Worm (Caenorhabditis elegans) whole organism, L1 larva: ENCODE data around the gene srw-56.
A peak's percentile ranks its signal among the peaks of the same experiment; 100 is the strongest.

Source experiments
- C34B4.2 ChIP-seq: sonication (generic microtip); optimal IDR thresholded peaks from 2 replicates; lab custom pipeline; 2017; ENCODE audit warnings: mild to moderate bottlenecking, missing genetic modification characterization, missing compliant biosample characterization
- F16B12.6 ChIP-seq: fragments of 150-350 bp; optimal IDR thresholded peaks from 2 replicates; lab custom pipeline; 2014; ENCODE audit warnings: missing biosample characterization, missing genetic modification characterization
- Y116A8C.19 ChIP-seq: sonication (generic microtip); optimal IDR thresholded peaks from 2 replicates; lab custom pipeline; 2016; ENCODE audit warnings: missing compliant biosample characterization, missing genetic modification characterization, borderline replicate concordance
- aha-1 ChIP-seq: fragments of 150-350 bp; optimal IDR thresholded peaks from 2 replicates; lab custom pipeline; 2014; ENCODE audit warnings: missing biosample characterization, missing genetic modification characterization
- ceh-8 ChIP-seq: fragments of 200-800 bp; sonication (Bioruptor generic); optimal IDR thresholded peaks from 2 replicates; lab custom pipeline; 2018; ENCODE audit warnings: mild to moderate bottlenecking, missing genetic modification characterization, moderate library complexity, missing compliant biosample characterization
- ceh-82 ChIP-seq, 3 experiments: fragments of 150-350 bp in 1 of 3; sonication (generic microtip) in 2 of 3; optimal IDR thresholded peaks; 2 replicates each; lab custom pipeline; 2014 to 2017; ENCODE audit warnings: missing biosample characterization in 3 of 3, missing genetic modification characterization in 3 of 3
- ceh-88 ChIP-seq: fragments of 200-800 bp; sonication (Bioruptor generic); IDR thresholded peaks from 2 replicates; pipeline ENCODE4 v1.3.6; 2022; ENCODE audit warnings: missing genetic modification characterization, missing compliant biosample characterization
- dsc-1 ChIP-seq: sonication (generic microtip); optimal IDR thresholded peaks from 2 replicates; lab custom pipeline; 2016; ENCODE audit warnings: mild to moderate bottlenecking, missing genetic modification characterization, missing compliant biosample characterization
- efl-1 ChIP-seq, 4 experiments: fragments of 150-350 bp; optimal IDR thresholded peaks in 3 of 4; peaks in 1 of 4; 1 replicate in 1 of 4; 2 replicates in 3 of 4; lab custom pipeline; 2014; ENCODE audit warnings: missing biosample characterization in 2 of 4, missing genetic modification characterization in 2 of 4, missing genetic modification reagents in 2 of 4
- efl-3 ChIP-seq: fragments of 200-800 bp; sonication (Bioruptor generic); optimal IDR thresholded peaks from 2 replicates; lab custom pipeline; 2018; ENCODE audit warnings: mild to moderate bottlenecking, missing genetic modification characterization, missing compliant biosample characterization
- elt-2 ChIP-seq: sonication (generic microtip); optimal IDR thresholded peaks from 2 replicates; lab custom pipeline; 2016; ENCODE audit warnings: missing genetic modification characterization, mild to moderate bottlenecking, inconsistent platforms, missing compliant biosample characterization, missing genetic modification reagents
- elt-3 ChIP-seq, 6 experiments: fragments of 150-350 bp in 1 of 6; sonication (generic microtip); optimal IDR thresholded peaks; 2 replicates each; lab custom pipeline; 2017 to 2018; ENCODE audit warnings: missing biosample characterization in 6 of 6, missing genetic modification characterization in 6 of 6, inconsistent platforms in 1 of 6
- fkh-10 ChIP-seq: sonication (generic microtip); optimal IDR thresholded peaks from 2 replicates; lab custom pipeline; 2017; ENCODE audit warnings: missing biosample characterization, missing genetic modification reagents, missing genetic modification characterization
- fkh-4 ChIP-seq: sonication (generic microtip); optimal IDR thresholded peaks from 2 replicates; lab custom pipeline; 2016; ENCODE audit warnings: missing compliant biosample characterization, missing genetic modification characterization, borderline replicate concordance
- fkh-8 ChIP-seq: sonication (generic microtip); optimal IDR thresholded peaks from 2 replicates; lab custom pipeline; 2016; ENCODE audit warnings: mild to moderate bottlenecking, missing genetic modification characterization, missing compliant biosample characterization
- grh-1 ChIP-seq: fragments of 200-800 bp; sonication (Bioruptor generic); IDR thresholded peaks from 2 replicates; pipeline ENCODE4 v1.3.6; 2022; ENCODE audit warnings: missing genetic modification reagents, missing genetic modification characterization, missing compliant biosample characterization
- hlh-4 ChIP-seq: sonication (generic microtip); optimal IDR thresholded peaks from 2 replicates; lab custom pipeline; 2016; ENCODE audit warnings: mild to moderate bottlenecking, missing genetic modification characterization, missing compliant biosample characterization
- hpl-2 ChIP-seq: fragments of 150-350 bp; optimal IDR thresholded peaks from 2 replicates; lab custom pipeline; 2014; ENCODE audit warnings: missing biosample characterization, missing genetic modification reagents, missing genetic modification characterization
- isw-1 ChIP-seq: fragments of 200-800 bp; sonication (Bioruptor generic); IDR thresholded peaks from 2 replicates; pipeline ENCODE4 v1.3.6; 2022; ENCODE audit warnings: missing genetic modification characterization, missing compliant biosample characterization
- jun-1 ChIP-seq: fragments of 150-350 bp; optimal IDR thresholded peaks from 2 replicates; lab custom pipeline; 2014; ENCODE audit warnings: missing biosample characterization, missing genetic modification reagents, missing genetic modification characterization
- lin-39 ChIP-seq: fragments of 150-350 bp; optimal IDR thresholded peaks from 2 replicates; lab custom pipeline; 2014; ENCODE audit warnings: missing biosample characterization, missing genetic modification reagents, missing genetic modification characterization
- lir-3 ChIP-seq: sonication (generic microtip); optimal IDR thresholded peaks from 2 replicates; lab custom pipeline; 2016; ENCODE audit warnings: mild to moderate bottlenecking, missing genetic modification characterization, moderate library complexity, missing compliant biosample characterization; ENCODE audit not compliant: poor library complexity
- lsy-2 ChIP-seq, 2 experiments: fragments of 150-350 bp; optimal IDR thresholded peaks; 2 replicates each; lab custom pipeline; 2014; ENCODE audit warnings: missing biosample characterization in 2 of 2, missing genetic modification characterization in 2 of 2
- mef-2 ChIP-seq: fragments of 150-350 bp; optimal IDR thresholded peaks from 2 replicates; lab custom pipeline; 2014; ENCODE audit warnings: missing biosample characterization, missing genetic modification characterization
- nhr-11 ChIP-seq: fragments of 150-350 bp; optimal IDR thresholded peaks from 2 replicates; lab custom pipeline; 2014; ENCODE audit warnings: missing biosample characterization, missing genetic modification characterization
- nhr-19 ChIP-seq: fragments of 200-800 bp; sonication (Bioruptor generic); conservative IDR thresholded peaks from 2 replicates; pipeline ENCODE4 v1.3.6; 2022; ENCODE audit warnings: missing genetic modification characterization, missing compliant biosample characterization
- nhr-28 ChIP-seq: fragments of 150-350 bp; optimal IDR thresholded peaks from 2 replicates; lab custom pipeline; 2014; ENCODE audit warnings: missing biosample characterization, missing genetic modification characterization
- nhr-90 ChIP-seq: sonication (generic microtip); optimal IDR thresholded peaks from 2 replicates; lab custom pipeline; 2016; ENCODE audit warnings: mild to moderate bottlenecking, missing genetic modification characterization, missing compliant biosample characterization; ENCODE audit not compliant: poor library complexity
- snpc-4 ChIP-seq: fragments of 150-350 bp; optimal IDR thresholded peaks from 2 replicates; lab custom pipeline; 2014; ENCODE audit warnings: missing biosample characterization, missing genetic modification characterization
- snu-23 ChIP-seq: sonication (generic microtip); optimal IDR thresholded peaks from 2 replicates; lab custom pipeline; 2016; ENCODE audit warnings: missing genetic modification characterization, missing compliant biosample characterization
- sptf-1 ChIP-seq: fragments of 150-350 bp; optimal IDR thresholded peaks from 2 replicates; lab custom pipeline; 2014; ENCODE audit warnings: missing biosample characterization, missing genetic modification characterization
- swsn-7 ChIP-seq: sonication (generic microtip); optimal IDR thresholded peaks from 2 replicates; lab custom pipeline; 2016; ENCODE audit warnings: missing genetic modification characterization, missing compliant biosample characterization
- tlp-1 ChIP-seq: fragments of 150-350 bp; optimal IDR thresholded peaks from 2 replicates; lab custom pipeline; 2014; ENCODE audit warnings: missing biosample characterization, missing genetic modification characterization
- unc-30 ChIP-seq: sonication (generic microtip); optimal IDR thresholded peaks from 2 replicates; lab custom pipeline; 2017; ENCODE audit warnings: missing biosample characterization, missing genetic modification characterization
- xbp-1 ChIP-seq: sonication (generic microtip); optimal IDR thresholded peaks from 2 replicates; lab custom pipeline; 2016; ENCODE audit warnings: missing genetic modification characterization, missing compliant biosample characterization
- zip-4 ChIP-seq: fragments of 200-800 bp; sonication (Bioruptor generic); optimal IDR thresholded peaks from 2 replicates; lab custom pipeline; 2018; ENCODE audit warnings: mild to moderate bottlenecking, missing genetic modification characterization, moderate library complexity, missing compliant biosample characterization
- ztf-4 ChIP-seq: fragments of 150-350 bp; optimal IDR thresholded peaks from 2 replicates; lab custom pipeline; 2014; ENCODE audit warnings: missing biosample characterization, missing genetic modification characterization

The srw-56 gene

DNA sequence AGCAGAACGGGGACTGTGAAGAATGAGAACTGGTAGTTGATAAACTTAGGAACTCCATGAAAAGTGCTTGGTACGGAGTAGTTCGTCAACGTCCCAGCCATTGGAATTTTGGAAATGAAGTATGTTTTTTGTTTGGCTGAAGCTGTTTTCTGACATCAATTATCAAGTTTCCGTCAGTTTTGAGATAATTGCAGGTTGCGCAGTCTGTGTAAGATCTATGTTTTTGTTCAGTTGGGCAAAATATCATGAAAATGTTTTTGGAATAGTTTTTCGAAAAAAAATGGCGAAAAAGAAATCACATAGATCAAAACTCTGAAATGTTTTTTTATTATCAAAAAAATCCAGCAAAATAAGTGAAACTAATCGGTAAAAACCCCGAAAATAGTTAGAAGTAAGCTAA is 22.2 kb upstream of the srw-56 start, which contains the start of gene sru-22:
TSS of gene sru-22 (minus strand) at position 101 of the 400 bp plus-strand sequence.
- TF ChIP-seq swsn-7 (tag; lab: Kevin White, UChicago) (no peak), efl-1 (optimal IDR thresholded peaks at IDR 0.05; lab: Kevin White, UChicago) (no peak), efl-1 (GFP tag; optimal IDR thresholded peaks at IDR 0.05 in 1 of 2; lab: Kevin White, UChicago) (peak in 1 of 2 experiments; percentile 7)
- TF ChIP-seq, all 84 proteins: peak for 1

DNA sequence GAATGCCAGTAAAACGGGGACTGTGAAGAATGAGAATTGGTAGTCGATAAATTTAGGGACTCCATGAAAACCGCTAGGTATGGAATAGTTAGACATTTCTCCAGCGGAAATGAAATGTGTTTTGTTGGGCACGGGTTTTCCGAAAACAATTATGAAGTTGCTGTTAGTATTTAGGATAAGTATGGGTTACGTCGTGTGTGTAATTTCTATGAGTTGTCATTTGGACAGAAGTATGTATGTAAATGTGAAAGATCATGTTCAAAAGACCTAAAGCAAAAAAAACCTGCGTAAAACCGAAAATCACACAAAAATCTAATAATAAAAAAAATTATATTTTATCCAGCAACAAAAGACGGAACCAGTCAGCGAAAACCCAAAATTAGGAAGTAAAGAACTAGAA is 19.8 kb upstream of the srw-56 start, which contains the start of gene sru-23:
TSS of gene sru-23 (minus strand) at position 101 of the 400 bp plus-strand sequence.
- TF ChIP-seq aha-1 (tag; lab: Kevin White, UChicago) = no peak
- TF ChIP-seq fkh-8 (tag; lab: Kevin White, UChicago) = no peak
- no peak for TF ChIP-seq fkh-10
- TF ChIP-seq nhr-19 (GFP tag; lab: Robert Waterston, UW) = no peak
- no peak for TF ChIP-seq ceh-88
- TF ChIP-seq elt-2 (tag; lab: Kevin White, UChicago) = no peak
- TF ChIP-seq isw-1 = no peak
- no peak for TF ChIP-seq hpl-2 (GFP tag; lab: Kevin White, UChicago)
- no peak for TF ChIP-seq Y116A8C.19 (tag; lab: Kevin White, UChicago)
- TF ChIP-seq sptf-1 (tag; lab: Kevin White, UChicago) = no peak
- no peak for TF ChIP-seq ceh-82 (tag; optimal IDR thresholded peaks at IDR 0.05; lab: Kevin White, UChicago)
- TF ChIP-seq swsn-7 (tag; lab: Kevin White, UChicago) = no peak
- no peak for TF ChIP-seq nhr-28
- no peak for TF ChIP-seq elt-3 (tag; optimal IDR thresholded peaks at IDR 0.05; lab: Kevin White, UChicago)
- no peak for TF ChIP-seq grh-1 (GFP tag; lab: Robert Waterston, UW)
- no peak for TF ChIP-seq lin-39 (tag; lab: Kevin White, UChicago)
- TF ChIP-seq efl-3 (GFP tag; lab: Kevin White, UChicago) = no peak

DNA sequence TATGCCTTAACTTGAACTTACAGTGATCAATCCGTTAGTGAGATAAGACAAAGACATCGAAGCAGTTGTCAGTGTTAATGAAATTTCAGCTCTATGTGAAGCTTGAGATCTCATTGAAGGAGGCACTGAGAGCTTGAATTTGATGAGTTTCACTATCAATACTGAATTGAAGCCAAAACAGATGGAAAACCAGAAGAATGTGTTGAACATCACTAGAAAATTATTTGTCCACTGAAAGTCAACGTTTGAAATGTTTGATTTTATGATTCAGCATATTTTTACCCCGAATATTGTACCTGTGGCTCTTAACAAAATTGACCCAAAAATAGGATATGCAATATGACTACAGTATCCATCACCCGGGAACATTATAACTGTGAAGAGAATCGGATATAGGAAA is 18.2 kb upstream of the srw-56 start:
- TF ChIP-seq dsc-1 (tag; lab: Kevin White, UChicago) (no peak), snpc-4 (tag; lab: Kevin White, UChicago) (no peak), unc-30 (tag; lab: Kevin White, UChicago) (no peak), aha-1 (tag; lab: Kevin White, UChicago) (no peak), efl-3 (GFP tag; lab: Kevin White, UChicago) (no peak), sptf-1 (tag; lab: Kevin White, UChicago) (no peak), C34B4.2 (tag; lab: Kevin White, UChicago) (no peak), ceh-8 (no peak), elt-3 (tag; optimal IDR thresholded peaks at IDR 0.05; lab: Kevin White, UChicago) (no peak), lir-3 (tag; lab: Kevin White, UChicago) (no peak)
- TF ChIP-seq, all 84 proteins: peak for 0

DNA sequence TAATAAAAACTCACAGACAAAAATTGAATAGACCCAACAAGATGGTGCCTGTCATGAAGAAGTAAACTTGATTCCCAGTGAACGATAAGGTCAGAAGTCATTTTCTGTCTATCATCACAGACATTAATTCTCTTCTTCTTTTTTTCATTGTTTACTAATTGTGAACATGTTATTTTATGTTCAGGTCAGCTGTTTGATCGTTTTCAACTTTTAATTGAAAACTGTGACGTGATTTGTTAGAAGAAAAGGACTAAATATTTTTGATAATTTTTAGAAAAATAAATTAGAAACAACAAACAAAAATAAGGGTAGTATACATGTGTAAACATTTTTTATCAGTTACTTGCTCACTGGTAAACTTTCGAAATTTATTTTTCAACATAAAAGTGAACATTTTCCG is 17.0 kb upstream of the srw-56 start, which contains the start of gene F36G9.7:
TSS of gene F36G9.7 (minus strand) at position 101 of the 400 bp plus-strand sequence.
- TF ChIP-seq tlp-1 (tag; lab: Kevin White, UChicago) = no peak
- no peak for TF ChIP-seq lsy-2 (tag; optimal IDR thresholded peaks at IDR 0.05; lab: Kevin White, UChicago)
- TF ChIP-seq fkh-4 = no peak
- TF ChIP-seq nhr-11 (tag; lab: Kevin White, UChicago) = no peak
- no peak for TF ChIP-seq F16B12.6 (tag; lab: Kevin White, UChicago)
- no peak for TF ChIP-seq hlh-4 (tag; lab: Kevin White, UChicago)
- no peak for TF ChIP-seq zip-4
- no peak for TF ChIP-seq swsn-7 (tag; lab: Kevin White, UChicago)
- no peak for TF ChIP-seq ceh-82 (tag; optimal IDR thresholded peaks at IDR 0.05; lab: Kevin White, UChicago)
- TF ChIP-seq ztf-4 = no peak
- TF ChIP-seq grh-1 (GFP tag; lab: Robert Waterston, UW) = no peak
- no peak for TF ChIP-seq snu-23 (GFP tag; lab: Kevin White, UChicago)
- TF ChIP-seq jun-1 (tag; lab: Kevin White, UChicago) = no peak
- TF ChIP-seq nhr-90 (tag; lab: Kevin White, UChicago) = no peak
- TF ChIP-seq xbp-1 (tag; lab: Kevin White, UChicago) = no peak
- TF ChIP-seq mef-2 (tag; lab: Kevin White, UChicago) = no peak
